Worm (Caenorhabditis elegans): ENCODE data around the gene teg-1.

ce11 chrIII:11350107-11350826, 32.2 kb upstream of the teg-1 start:
- TF ChIP-seq ama-1 (optimal IDR thresholded peaks at IDR 0.05) (no peak), F13C5.2 (tag; optimal IDR thresholded peaks at IDR 0.05) (no peak), tbx-37 (GFP tag; conservative IDR thresholded peaks at IDR 0.05) (no peak), scrt-1 (GFP tag; IDR thresholded peaks at IDR 0.05) (no peak)

All from whole organism, early embryonic.